Fruit fly (Drosophila melanogaster) whole organism, embryonic: Measurements from ENCODE around the gene CG13008.
A peak's percentile ranks its signal among the peaks of the same experiment; 100 is the strongest.

Experiments used
- Adf1 ChIP-seq: fragments of 200-800 bp; sonication (Bioruptor generic); IDR thresholded peaks from 2 replicates; pipeline ENCODE4 v1.3.6; 2022; ENCODE audit warnings: missing biosample characterization, missing genetic modification characterization
- Atf-2 ChIP-seq: fragments of 200-800 bp; sonication (Bioruptor generic); optimal IDR thresholded peaks from 2 replicates; lab custom pipeline; 2016; ENCODE audit warnings: missing biosample characterization, missing genetic modification characterization
- Atf6 ChIP-seq: fragments of 200-800 bp; sonication (Bioruptor generic); IDR thresholded peaks from 2 replicates; pipeline ENCODE4 v1.3.6; 2022; ENCODE audit warnings: missing biosample characterization, missing genetic modification characterization
- CG10274 ChIP-seq: fragments of 200-800 bp; sonication (Bioruptor generic); optimal IDR thresholded peaks from 3 replicates; lab custom pipeline; 2017; ENCODE audit warnings: missing biosample characterization, mild to moderate bottlenecking, missing genetic modification characterization
- CG10959 ChIP-seq: fragments of 200-800 bp; sonication (Bioruptor generic); IDR thresholded peaks from 2 replicates; pipeline ENCODE4 v1.3.6; 2022; ENCODE audit warnings: missing biosample characterization, missing genetic modification characterization
- CG11247 ChIP-seq: fragments of 200-800 bp; sonication (Bioruptor generic); IDR thresholded peaks from 2 replicates; pipeline ENCODE4 v1.3.6; 2022; ENCODE audit warnings: missing biosample characterization, missing genetic modification characterization
- CG11696 ChIP-seq: fragments of 200-800 bp; sonication (Bioruptor generic); IDR thresholded peaks from 2 replicates; pipeline ENCODE4 v1.3.6; 2022; ENCODE audit warnings: missing biosample characterization, missing genetic modification characterization
- CG12659 ChIP-seq: fragments of 200-800 bp; sonication (Bioruptor generic); optimal IDR thresholded peaks from 3 replicates; lab custom pipeline; 2017; ENCODE audit warnings: mild to moderate bottlenecking, missing biosample characterization, missing genetic modification reagents, missing genetic modification characterization
- CG14441 ChIP-seq: fragments of 200-800 bp; sonication (Bioruptor generic); IDR thresholded peaks from 2 replicates; pipeline ENCODE4 v1.3.6; 2022; ENCODE audit warnings: missing biosample characterization, missing genetic modification characterization
- CG14710 ChIP-seq: fragments of 200-800 bp; sonication (Bioruptor generic); optimal IDR thresholded peaks from 3 replicates; lab custom pipeline; 2019; ENCODE audit warnings: missing biosample characterization, mild to moderate bottlenecking, missing genetic modification characterization, moderate library complexity
- CG15514 ChIP-seq: fragments of 200-800 bp; sonication (Bioruptor generic); optimal IDR thresholded peaks from 3 replicates; lab custom pipeline; 2017; ENCODE audit warnings: missing biosample characterization, missing genetic modification characterization, mild to moderate bottlenecking, moderate library complexity, missing genetic modification reagents
- CG1603 ChIP-seq: fragments of 200-800 bp; sonication (Bioruptor generic); optimal IDR thresholded peaks from 2 replicates; lab custom pipeline; 2019; ENCODE audit warnings: missing biosample characterization, mild to moderate bottlenecking, missing genetic modification characterization, moderate library complexity
- CG17328 ChIP-seq: fragments of 200-800 bp; sonication (Bioruptor generic); IDR thresholded peaks from 2 replicates; pipeline ENCODE4 v1.3.6; 2022; ENCODE audit warnings: missing biosample characterization, missing genetic modification characterization
- CG17359 ChIP-seq: fragments of 200-800 bp; sonication (Bioruptor generic); optimal IDR thresholded peaks from 3 replicates; lab custom pipeline; 2018; ENCODE audit warnings: missing biosample characterization, mild to moderate bottlenecking, missing genetic modification characterization, moderate library complexity
- CG18011 ChIP-seq: fragments of 200-800 bp; sonication (Bioruptor generic); optimal IDR thresholded peaks from 2 replicates; lab custom pipeline; 2017; ENCODE audit warnings: missing biosample characterization, missing genetic modification characterization, mild to moderate bottlenecking, moderate library complexity, missing genotype
- CG2199 ChIP-seq: fragments of 200-800 bp; sonication (Bioruptor generic); IDR thresholded peaks from 3 replicates; pipeline ENCODE4 v1.3.6; 2022; ENCODE audit warnings: missing biosample characterization, missing genetic modification characterization
- CG2712 ChIP-seq: fragments of 200-800 bp; optimal IDR thresholded peaks from 3 replicates; lab custom pipeline; 2019; ENCODE audit warnings: missing biosample characterization, mild to moderate bottlenecking, missing genetic modification characterization, moderate library complexity
- CG31224 ChIP-seq: fragments of 200-800 bp; sonication (Bioruptor generic); IDR thresholded peaks from 2 replicates; pipeline ENCODE4 v1.3.6; 2022; ENCODE audit warnings: missing biosample characterization, missing genetic modification characterization
- CG42726 ChIP-seq: fragments of 200-800 bp; sonication (Bioruptor generic); IDR thresholded peaks from 2 replicates; pipeline ENCODE4 v1.3.6; 2022; ENCODE audit warnings: missing biosample characterization, missing genetic modification characterization; ENCODE audit not compliant: partially characterized antibody
- CG5953 ChIP-seq: fragments of 200-800 bp; sonication (Bioruptor generic); IDR thresholded peaks from 2 replicates; pipeline ENCODE4 v1.3.6; 2022; ENCODE audit warnings: missing biosample characterization, missing genetic modification characterization
- CG8290 ChIP-seq, 3 experiments: fragments of 200-800 bp; sonication (Bioruptor generic); optimal IDR thresholded peaks; 2 replicates each; lab custom pipeline; 2016 to 2019; ENCODE audit warnings: missing biosample characterization in 3 of 3, missing genetic modification characterization in 3 of 3, mild to moderate bottlenecking in 2 of 3, moderate library complexity in 1 of 3
- CrebB ChIP-seq: fragments of 200-800 bp; sonication (Bioruptor generic); optimal IDR thresholded peaks from 3 replicates; lab custom pipeline; 2018; ENCODE audit warnings: missing biosample characterization, mild to moderate bottlenecking, missing genetic modification characterization
- Dp ChIP-seq: fragments of 200-800 bp; sonication (Bioruptor generic); optimal IDR thresholded peaks from 2 replicates; lab custom pipeline; 2018; ENCODE audit warnings: missing biosample characterization, mild to moderate bottlenecking, missing genetic modification characterization, moderate library complexity
- HmgZ ChIP-seq: fragments of 200-800 bp; sonication (Bioruptor generic); optimal IDR thresholded peaks from 2 replicates; lab custom pipeline; 2018; ENCODE audit warnings: missing biosample characterization, mild to moderate bottlenecking, missing genetic modification characterization
- Jarid2 ChIP-seq: fragments of 200-800 bp; sonication (Bioruptor generic); optimal IDR thresholded peaks from 3 replicates; lab custom pipeline; 2017; ENCODE audit warnings: mild to moderate bottlenecking, missing biosample characterization, missing genetic modification reagents, missing genetic modification characterization
- MBD-R2 ChIP-seq: fragments of 200-800 bp; sonication (Bioruptor generic); IDR thresholded peaks from 2 replicates; pipeline ENCODE4 v1.3.6; 2022; ENCODE audit warnings: missing biosample characterization, missing genetic modification characterization
- Med ChIP-seq: fragments of 200-800 bp; sonication (Bioruptor generic); peaks from one replicate; lab custom pipeline; 2016; ENCODE audit warnings: missing biosample characterization, missing genetic modification characterization, mild to moderate bottlenecking, inconsistent platforms, moderate library complexity
- Opbp ChIP-seq: fragments of 200-800 bp; sonication (Bioruptor generic); IDR thresholded peaks from 3 replicates; pipeline ENCODE4 v1.3.6; 2022; ENCODE audit warnings: missing biosample characterization, missing genetic modification characterization; ENCODE audit not compliant: partially characterized antibody
- Rfx ChIP-seq: fragments of 200-800 bp; sonication (Bioruptor generic); IDR thresholded peaks from 2 replicates; pipeline ENCODE4 v1.3.6; 2022; ENCODE audit warnings: missing biosample characterization, missing genetic modification characterization
- Xbp1 ChIP-seq: fragments of 200-800 bp; sonication (Bioruptor generic); optimal IDR thresholded peaks from 3 replicates; lab custom pipeline; 2016; ENCODE audit warnings: missing biosample characterization, mild to moderate bottlenecking, missing genetic modification characterization
- amos ChIP-seq: fragments of 200-800 bp; sonication (Bioruptor generic); IDR thresholded peaks from 2 replicates; pipeline ENCODE4 v1.3.6; 2022; ENCODE audit warnings: missing biosample characterization, missing genetic modification characterization; ENCODE audit not compliant: partially characterized antibody
- bcd ChIP-seq: fragments of 200-800 bp; sonication (Bioruptor generic); optimal IDR thresholded peaks from 2 replicates; lab custom pipeline; 2017; ENCODE audit warnings: missing biosample characterization, mild to moderate bottlenecking, missing genetic modification characterization
- bigmax ChIP-seq: fragments of 200-800 bp; sonication (Bioruptor generic); optimal IDR thresholded peaks from 2 replicates; lab custom pipeline; 2018; ENCODE audit warnings: missing biosample characterization, mild to moderate bottlenecking, missing genetic modification characterization
- cg ChIP-seq: fragments of 200-800 bp; sonication (Bioruptor generic); optimal IDR thresholded peaks from 3 replicates; lab custom pipeline; 2019; ENCODE audit warnings: missing biosample characterization, mild to moderate bottlenecking, missing genetic modification characterization, moderate library complexity
- chif ChIP-seq, 2 experiments: fragments of 200-800 bp; sonication (Bioruptor generic); optimal IDR thresholded peaks; 3 replicates each; lab custom pipeline; 2016; ENCODE audit warnings: missing biosample characterization in 2 of 2, missing genetic modification characterization in 2 of 2
- crol ChIP-seq: fragments of 200-800 bp; sonication (Bioruptor generic); IDR thresholded peaks from 2 replicates; pipeline ENCODE4 v1.3.6; 2022; ENCODE audit warnings: missing biosample characterization, missing genetic modification characterization
- dati ChIP-seq: fragments of 200-800 bp; sonication (Bioruptor generic); IDR thresholded peaks from 2 replicates; pipeline ENCODE4 v1.3.6; 2022; ENCODE audit warnings: missing biosample characterization, missing genetic modification characterization
- dm ChIP-seq: fragments of 200-800 bp; sonication (Bioruptor generic); optimal IDR thresholded peaks from 3 replicates; lab custom pipeline; 2016; ENCODE audit warnings: missing biosample characterization, missing genetic modification characterization
- ems ChIP-seq: fragments of 200-800 bp; sonication (Bioruptor generic); optimal IDR thresholded peaks from 3 replicates; lab custom pipeline; 2016; ENCODE audit warnings: missing biosample characterization, missing genetic modification characterization
- ewg ChIP-seq: fragments of 200-800 bp; sonication (Bioruptor generic); optimal IDR thresholded peaks from 3 replicates; lab custom pipeline; 2017; ENCODE audit warnings: mild to moderate bottlenecking, missing biosample characterization, missing genetic modification reagents, missing genetic modification characterization
- gfzf ChIP-seq: fragments of 200-800 bp; sonication (Bioruptor generic); optimal IDR thresholded peaks from 2 replicates; lab custom pipeline; 2016; ENCODE audit warnings: missing biosample characterization, mild to moderate bottlenecking, missing genetic modification characterization, moderate library complexity
- kay ChIP-seq: fragments of 200-800 bp; sonication (Bioruptor generic); optimal IDR thresholded peaks from 2 replicates; lab custom pipeline; 2016; ENCODE audit warnings: missing biosample characterization, missing genetic modification characterization
- phol ChIP-seq: fragments of 200-800 bp; sonication (Bioruptor generic); optimal IDR thresholded peaks from 3 replicates; lab custom pipeline; 2018; ENCODE audit warnings: missing biosample characterization, mild to moderate bottlenecking, missing genetic modification characterization, moderate library complexity
- pum ChIP-seq: fragments of 200-800 bp; sonication (Bioruptor generic); optimal IDR thresholded peaks from 2 replicates; lab custom pipeline; 2016; ENCODE audit warnings: missing biosample characterization, missing genetic modification characterization
- pzg ChIP-seq: fragments of 200-800 bp; sonication (Bioruptor generic); optimal IDR thresholded peaks from 3 replicates; lab custom pipeline; 2018; ENCODE audit warnings: missing biosample characterization, mild to moderate bottlenecking, missing genetic modification characterization, moderate library complexity
- row ChIP-seq: fragments of 200-800 bp; sonication (Bioruptor generic); IDR thresholded peaks from 3 replicates; pipeline ENCODE4 v1.3.6; 2022; ENCODE audit warnings: missing biosample characterization, missing genetic modification characterization
- sens ChIP-seq: fragments of 200-800 bp; sonication (Bioruptor generic); peaks from one replicate; lab custom pipeline; 2016; ENCODE audit warnings: missing biosample characterization, missing genetic modification characterization
- ssp ChIP-seq: fragments of 200-800 bp; sonication (Bioruptor generic); IDR thresholded peaks from 2 replicates; pipeline ENCODE4 v1.3.6; 2022; ENCODE audit warnings: missing biosample characterization, missing genetic modification characterization
- sug ChIP-seq: fragments of 200-800 bp; optimal IDR thresholded peaks from 2 replicates; lab custom pipeline; 2019; ENCODE audit warnings: missing biosample characterization, mild to moderate bottlenecking, missing genetic modification characterization, moderate library complexity
- tx ChIP-seq: fragments of 200-800 bp; sonication (Bioruptor generic); optimal IDR thresholded peaks from 2 replicates; lab custom pipeline; 2016; ENCODE audit warnings: missing biosample characterization, missing genetic modification characterization

Gene CG13008

DNA sequence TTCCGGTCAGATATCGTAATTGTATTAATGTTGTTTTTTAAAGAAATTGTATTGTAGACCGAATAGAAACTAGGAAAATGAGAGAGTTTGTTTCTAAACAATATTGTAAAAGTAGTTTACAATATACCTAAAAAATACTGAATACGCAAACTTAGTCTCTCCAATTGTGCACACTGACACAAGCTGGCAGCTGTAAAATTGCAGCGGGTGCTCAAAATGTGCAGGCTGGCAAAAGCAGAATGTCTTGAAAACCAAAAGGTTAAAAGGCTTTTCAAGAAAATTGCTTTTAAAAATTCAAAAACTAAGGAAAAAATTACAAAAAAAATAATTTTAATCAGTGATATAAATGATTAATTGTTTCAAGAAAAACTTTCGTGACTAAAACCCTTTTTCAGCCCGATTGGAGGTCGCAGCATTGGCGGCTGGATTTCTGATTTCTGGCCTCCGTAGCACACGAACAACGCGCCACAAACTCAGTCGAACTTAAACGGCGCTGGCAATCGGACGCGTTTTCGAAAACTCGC, 15.4 kb upstream of the CG13008 start, which contains the start of gene CG4678 (continued):
- TF ChIP-seq ewg (GFP tag; lab: Kevin White, UChicago) (peak; percentile 0), tx (GFP tag; lab: Kevin White, UChicago) (no peak), CG17328 (GFP tag; lab: Robert Waterston, UW) (no peak), CrebB (tag; lab: Kevin White, UChicago) (no peak), CG18011 (GFP tag; lab: Kevin White, UChicago) (peak; percentile 99), pzg (GFP tag; lab: Kevin White, UChicago) (peak; percentile 64), Med (GFP tag; lab: Kevin White, UChicago) (peak; percentile 81), Jarid2 (GFP tag; lab: Kevin White, UChicago) (peak; percentile 29), sens (peak; percentile 73), dati (GFP tag; lab: Robert Waterston, UW) (no peak), CG17359 (tag; lab: Kevin White, UChicago) (peak; percentile 8), CG2712 (tag; lab: Kevin White, UChicago) (peak; percentile 5), CG42726 (peak; percentile 51; the same call in 1 of the 2 replicates), Atf-2 (no peak), sug (tag; lab: Kevin White, UChicago) (no peak), MBD-R2 (peak; percentile 35; the same call in 1 of the 2 replicates), Rfx (GFP tag; lab: Robert Waterston, UW) (peak; percentile 26; the same call in 1 of the 2 replicates), bcd (GFP tag; lab: Kevin White, UChicago) (no peak), cg (GFP tag; lab: Kevin White, UChicago) (no peak), dm (GFP tag; lab: Kevin White, UChicago) (no peak), gfzf (GFP tag; lab: Kevin White, UChicago) (peak; percentile 72), CG11247 (GFP tag; lab: Robert Waterston, UW) (no peak), pum (no peak), CG14441 (no peak), phol (tag; lab: Kevin White, UChicago) (peak; percentile 19), CG12659 (peak; percentile 36), CG31224 (GFP tag; lab: Robert Waterston, UW) (no peak), Atf6 (no peak), bigmax (GFP tag; lab: Kevin White, UChicago) (no peak), Xbp1 (no peak), ems (no peak), CG10959 (no peak), CG11696 (GFP tag; lab: Robert Waterston, UW) (no peak), CG8290 (GFP tag; optimal IDR thresholded peaks at IDR 0.05; lab: Kevin White, UChicago) (no peak), CG8290 (tag; optimal IDR thresholded peaks at IDR 0.05; lab: Kevin White, UChicago) (peak in 1 of 2 experiments; percentile 3), CG10274 (no peak), ssp (GFP tag; lab: Robert Waterston, UW) (peak; percentile 31; the same call in 1 of the 2 replicates), CG14710 (peak; percentile 23), CG15514 (GFP tag; lab: Kevin White, UChicago) (peak; percentile 24), amos (peak; percentile 32; the same call in 1 of the 2 replicates), crol (GFP tag; lab: Robert Waterston, UW) (no peak), row (GFP tag; lab: Robert Waterston, UW) (0 out of 3 replicates have a peak, but pooled peaks have one; percentile 20), kay (GFP tag; lab: Kevin White, UChicago) (no peak), Dp (GFP tag; lab: Kevin White, UChicago) (peak; percentile 83), HmgZ (tag; lab: Kevin White, UChicago) (peak; percentile 20), chif (GFP tag; optimal IDR thresholded peaks at IDR 0.05; lab: Kevin White, UChicago) (no peak), CG5953 (GFP tag; lab: Robert Waterston, UW) (no peak), Opbp (GFP tag; lab: Robert Waterston, UW) (peak; percentile 52; the same call in 2 of the 3 replicates), CG2199 (GFP tag; lab: Robert Waterston, UW) (peak; percentile 79; the same call in 2 of the 3 replicates), Adf1 (GFP tag; lab: Robert Waterston, UW) (no peak), CG1603 (peak; percentile 49)
